Fruit fly (Drosophila melanogaster) whole organism: Measurements from ENCODE around the gene Trm7-32.
A peak's percentile ranks its signal among the peaks of the same experiment; 100 is the strongest.

Experiments
- CG8478 ChIP-seq: fragments of >200 bp; optimal IDR thresholded peaks from 2 replicates; lab custom pipeline; 2018; ENCODE audit warnings: inconsistent platforms
- Dll ChIP-seq: fragments of >200 bp; optimal IDR thresholded peaks from 2 replicates; lab custom pipeline; 2017
- pan ChIP-seq: fragments of >200 bp; optimal IDR thresholded peaks from 2 replicates; lab custom pipeline; 2017
- psq ChIP-seq: fragments of >200 bp; optimal IDR thresholded peaks from 2 replicates; lab custom pipeline; 2017
- usp ChIP-seq: fragments of >200 bp; optimal IDR thresholded peaks from 2 replicates; lab custom pipeline; 2017; ENCODE audit warnings: missing biosample characterization, missing genetic modification characterization, mixed read lengths

dm6 chr3R:17065018-17065784, 24.7 kb downstream of the Trm7-32 start:
- no peak for TF ChIP-seq pan
- TF ChIP-seq Dll (lab: Kevin White, UChicago), result peak; percentile 95
- TF ChIP-seq psq, result no peak
- no peak for TF ChIP-seq CG8478 (lab: Kevin White, UChicago)
- TF ChIP-seq usp (GFP tag; lab: Kevin White, UChicago), result no peak
